Fruit fly (Drosophila melanogaster): ENCODE results near the gene Trhn.

- TF ChIP-seq Smox (GFP tag; optimal IDR thresholded peaks at IDR 0.05) (no peak), topi (GFP tag; optimal IDR thresholded peaks at IDR 0.05) (no peak)
These were observed 15.2 kb upstream of the Trhn start for dm6 chr3L:1208206-1208605.
